Fruit fly (Drosophila melanogaster): ENCODE measurements around the gene RpS20.

dm6 chr3R:20821815-20822375, at the start of gene RpS20, which contains the start of gene CG17271:
- peak; percentile 95 for TF ChIP-seq Hr96 (GFP tag; optimal IDR thresholded peaks at IDR 0.05)
- TF ChIP-seq Crg-1 (GFP tag; optimal IDR thresholded peaks at IDR 0.05) = peak; percentile 79
- TF ChIP-seq CG1620 (GFP tag; optimal IDR thresholded peaks at IDR 0.05) = peak; percentile 87
- TF ChIP-seq CG12768 (GFP tag; optimal IDR thresholded peaks at IDR 0.05) = peak; percentile 89
- TF ChIP-seq CG14711 (tag; optimal IDR thresholded peaks at IDR 0.05) = peak; percentile 92
- TF ChIP-seq CG11617 (GFP tag; optimal IDR thresholded peaks at IDR 0.05) = peak; percentile 92
- TF ChIP-seq cic (GFP tag; optimal IDR thresholded peaks at IDR 0.05) = peak; percentile 70
- no peak for TF ChIP-seq kay (GFP tag; ENCODE audit: borderline replicate concordance)
- TF ChIP-seq bab1 (GFP tag; optimal IDR thresholded peaks at IDR 0.05) = peak; percentile 91
- peak; percentile 75 for TF ChIP-seq tj (GFP tag; optimal IDR thresholded peaks at IDR 0.05)
- TF ChIP-seq ovo (GFP tag; optimal IDR thresholded peaks at IDR 0.05) = peak; percentile 81
- TF ChIP-seq CG5204 (GFP tag; optimal IDR thresholded peaks at IDR 0.05) = no peak
